Worm (Caenorhabditis elegans) whole organism, L3 larva: ENCODE data around the gene cut-5.
A peak's percentile ranks its signal among the peaks of the same experiment; 100 is the strongest.

Source experiments
- aly-2 ChIP-seq: fragments of 150-350 bp; optimal IDR thresholded peaks from 2 replicates; lab custom pipeline; 2014; ENCODE audit warnings: missing biosample characterization, missing genetic modification characterization
- ceh-16 ChIP-seq: sonication (generic microtip); optimal IDR thresholded peaks from 2 replicates; lab custom pipeline; 2017; ENCODE audit warnings: missing biosample characterization, missing genetic modification characterization
- ceh-9 ChIP-seq: sonication (generic microtip); optimal IDR thresholded peaks from 2 replicates; lab custom pipeline; 2018; ENCODE audit warnings: missing biosample characterization, missing genetic modification characterization
- daf-12 ChIP-seq: fragments of 150-350 bp; optimal IDR thresholded peaks from 2 replicates; lab custom pipeline; 2014; ENCODE audit warnings: missing biosample characterization, missing genetic modification reagents, missing genetic modification characterization
- egl-5 ChIP-seq: fragments of 150-350 bp; optimal IDR thresholded peaks from 2 replicates; lab custom pipeline; 2017; ENCODE audit warnings: missing biosample characterization, missing genetic modification reagents, missing genetic modification characterization, inconsistent platforms
- elt-1 ChIP-seq: fragments of 150-350 bp; optimal IDR thresholded peaks from 2 replicates; lab custom pipeline; 2014; ENCODE audit warnings: missing biosample characterization, missing genetic modification characterization
- elt-2 ChIP-seq: sonication (generic microtip); optimal IDR thresholded peaks from 2 replicates; lab custom pipeline; 2016; ENCODE audit warnings: missing genetic modification reagents, mild to moderate bottlenecking, missing genetic modification characterization, missing compliant biosample characterization
- elt-3 ChIP-seq, 3 experiments: fragments of 150-350 bp in 1 of 3; sonication (generic microtip) in 2 of 3; optimal IDR thresholded peaks; 2 replicates in 2 of 3; 4 replicates in 1 of 3; lab custom pipeline; 2014 to 2017; ENCODE audit warnings: missing biosample characterization in 3 of 3, missing genetic modification characterization in 3 of 3
- eor-1 ChIP-seq, 2 experiments: fragments of 150-350 bp; optimal IDR thresholded peaks; 2 replicates each; lab custom pipeline; 2014 to 2018; ENCODE audit warnings: missing biosample characterization in 2 of 2, missing genetic modification characterization in 2 of 2
- fkh-2 ChIP-seq: fragments of 150-350 bp; optimal IDR thresholded peaks from 2 replicates; lab custom pipeline; 2014; ENCODE audit warnings: missing biosample characterization, missing genetic modification reagents, missing genetic modification characterization
- hmg-11 ChIP-seq: sonication (generic microtip); optimal IDR thresholded peaks from 2 replicates; lab custom pipeline; 2016; ENCODE audit warnings: missing genetic modification characterization, missing compliant biosample characterization
- jun-1 ChIP-seq: fragments of 150-350 bp; optimal IDR thresholded peaks from 2 replicates; lab custom pipeline; 2014; ENCODE audit warnings: missing biosample characterization, missing genetic modification reagents, missing genetic modification characterization
- lin-39 ChIP-seq: fragments of 150-350 bp; optimal IDR thresholded peaks from 2 replicates; lab custom pipeline; 2018; ENCODE audit warnings: missing biosample characterization, missing genetic modification reagents, missing genetic modification characterization
- lsy-12 ChIP-seq: sonication (generic microtip); optimal IDR thresholded peaks from 2 replicates; lab custom pipeline; 2016; ENCODE audit warnings: mild to moderate bottlenecking, missing genetic modification characterization, missing compliant biosample characterization
- mdl-1 ChIP-seq: fragments of 150-350 bp; optimal IDR thresholded peaks from 2 replicates; lab custom pipeline; 2014; ENCODE audit warnings: missing biosample characterization, missing genetic modification characterization
- mml-1 ChIP-seq: fragments of 150-350 bp; sonication (generic microtip); optimal IDR thresholded peaks from 3 replicates; lab custom pipeline; 2014; ENCODE audit warnings: missing biosample characterization, missing genetic modification characterization
- nfya-1 ChIP-seq: sonication (generic microtip); optimal IDR thresholded peaks from 2 replicates; lab custom pipeline; 2017; ENCODE audit warnings: missing genetic modification characterization, mild to moderate bottlenecking, missing compliant biosample characterization, antibody characterized with exemption, moderate library complexity; ENCODE audit not compliant: insufficient read depth
- nhr-11 ChIP-seq: fragments of 150-350 bp; optimal IDR thresholded peaks from 2 replicates; lab custom pipeline; 2014; ENCODE audit warnings: missing biosample characterization, missing genetic modification characterization
- nhr-23 ChIP-seq: fragments of 150-350 bp; optimal IDR thresholded peaks from 2 replicates; lab custom pipeline; 2014; ENCODE audit warnings: missing biosample characterization, missing genetic modification reagents, missing genetic modification characterization
- nhr-237 ChIP-seq: fragments of 150-350 bp; optimal IDR thresholded peaks from 2 replicates; lab custom pipeline; 2014; ENCODE audit warnings: missing biosample characterization, missing genetic modification characterization
- nhr-25 ChIP-seq: sonication (generic microtip); optimal IDR thresholded peaks from 2 replicates; lab custom pipeline; 2017; ENCODE audit warnings: missing biosample characterization, missing genetic modification characterization
- nhr-28 ChIP-seq: fragments of 150-350 bp; optimal IDR thresholded peaks from 2 replicates; lab custom pipeline; 2014; ENCODE audit warnings: missing biosample characterization, missing genetic modification characterization
- nhr-43 ChIP-seq: sonication (generic microtip); optimal IDR thresholded peaks from 2 replicates; lab custom pipeline; 2016; ENCODE audit warnings: mild to moderate bottlenecking, missing genetic modification characterization, missing compliant biosample characterization; ENCODE audit not compliant: poor library complexity, severe bottlenecking
- nhr-67 ChIP-seq: fragments of 150-350 bp; optimal IDR thresholded peaks from 2 replicates; lab custom pipeline; 2014; ENCODE audit warnings: missing biosample characterization, missing genetic modification characterization
- nhr-76 ChIP-seq: fragments of 150-350 bp; sonication (generic microtip); optimal IDR thresholded peaks from 5 replicates; lab custom pipeline; 2014; ENCODE audit warnings: missing biosample characterization, missing genetic modification characterization
- pha-4 ChIP-seq: fragments of 150-350 bp; optimal IDR thresholded peaks from 2 replicates; lab custom pipeline; 2014; ENCODE audit warnings: missing biosample characterization, missing genetic modification reagents, missing genetic modification characterization
- pqm-1 ChIP-seq: fragments of 150-350 bp; optimal IDR thresholded peaks from 2 replicates; lab custom pipeline; 2017; ENCODE audit warnings: missing biosample characterization, missing genetic modification characterization, inconsistent platforms
- sea-2 ChIP-seq: fragments of 150-350 bp; sonication (generic microtip); optimal IDR thresholded peaks from 4 replicates; lab custom pipeline; 2014; ENCODE audit warnings: missing biosample characterization, missing genetic modification reagents, missing genetic modification characterization
- skn-1 ChIP-seq: fragments of 150-350 bp; optimal IDR thresholded peaks from 2 replicates; lab custom pipeline; 2014; ENCODE audit warnings: missing biosample characterization, missing genetic modification characterization
- tbx-2 ChIP-seq: sonication (generic microtip); optimal IDR thresholded peaks from 2 replicates; lab custom pipeline; 2016; ENCODE audit warnings: mild to moderate bottlenecking, missing genetic modification characterization, missing compliant biosample characterization
- unc-62 ChIP-seq: fragments of 150-350 bp; sonication (generic microtip); optimal IDR thresholded peaks from 4 replicates; lab custom pipeline; 2014; ENCODE audit warnings: missing biosample characterization, missing genetic modification reagents, missing genetic modification characterization
- ztf-4 ChIP-seq: fragments of 150-350 bp; optimal IDR thresholded peaks from 2 replicates; lab custom pipeline; 2014; ENCODE audit warnings: missing biosample characterization, missing genetic modification characterization

Gene cut-5

ce11 chrX:10336138-10336537 is 1.9 kb downstream of the cut-5 start, which contains the start of gene idpa-3:
TSS of gene idpa-3 (plus strand) at chrX:10336438.
- TF ChIP-seq eor-1 (tag; optimal IDR thresholded peaks at IDR 0.05; lab: Kevin White, UChicago) (no peak), nhr-67 (no peak), nhr-43 (tag; lab: Kevin White, UChicago) (no peak), skn-1 (tag; lab: Kevin White, UChicago) (no peak), pha-4 (tag; lab: Kevin White, UChicago) (no peak), mml-1 (tag; lab: Kevin White, UChicago) (no peak), jun-1 (no peak), elt-1 (tag; lab: Kevin White, UChicago) (no peak)

ce11 chrX:10333301-10333854 is 4.6 kb downstream of the cut-5 start, which contains the start of gene R07E3.4:
TSS of gene R07E3.4 (minus strand) at chrX:10333351.
- TF ChIP-seq pha-4 (tag; lab: Kevin White, UChicago) (peak; percentile 13), mml-1 (tag; lab: Kevin White, UChicago) (peak; percentile 83), fkh-2 (tag; lab: Kevin White, UChicago) (no peak), elt-2 (peak; percentile 80), nhr-76 (no peak), nhr-11 (tag; lab: Kevin White, UChicago) (peak; percentile 75), lsy-12 (tag; lab: Kevin White, UChicago) (no peak), unc-62 (GFP tag; lab: Kevin White, UChicago) (no peak), pqm-1 (tag; lab: Kevin White, UChicago) (peak; percentile 82), nhr-28 (tag; lab: Kevin White, UChicago) (no peak)

DNA sequence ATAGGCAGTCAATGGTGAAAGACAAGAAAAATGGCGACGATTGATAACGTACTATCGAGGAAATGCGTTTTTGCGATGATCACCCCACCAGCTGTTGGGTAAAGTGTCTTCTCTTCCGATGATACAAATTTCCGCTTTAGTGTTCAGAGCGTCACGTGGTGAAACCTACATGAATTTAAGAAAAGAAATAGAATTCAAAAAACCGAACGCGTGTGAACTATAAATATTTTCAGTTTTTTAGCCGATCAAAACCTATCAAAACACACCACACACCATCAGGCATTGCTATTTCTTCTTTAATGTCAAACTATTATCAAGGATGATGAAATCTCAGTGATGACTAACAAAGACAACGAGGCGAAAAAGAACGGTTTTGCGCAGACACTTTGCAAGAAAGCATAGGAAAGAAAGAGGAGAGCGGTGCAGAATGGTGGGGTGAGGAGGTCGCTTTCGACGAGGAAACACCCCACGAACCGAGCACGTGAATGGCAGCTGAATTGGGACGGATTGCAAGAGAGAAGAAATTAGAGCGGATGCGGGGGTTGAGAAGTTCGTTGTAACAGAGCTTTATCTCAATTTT is 5.9 kb downstream of the cut-5 start:
- TF ChIP-seq elt-2 (peak; percentile 85), sea-2 (GFP tag; lab: Kevin White, UChicago) (no peak), nfya-1 (tag; lab: Kevin White, UChicago) (peak; percentile 35), tbx-2 (tag; lab: Kevin White, UChicago) (no peak), mml-1 (tag; lab: Kevin White, UChicago) (peak; percentile 91), elt-3 (tag; optimal IDR thresholded peaks at IDR 0.05; lab: Kevin White, UChicago) (peak in 1 of 3 experiments; percentile 16), nhr-25 (peak; percentile 42), pqm-1 (tag; lab: Kevin White, UChicago) (peak; percentile 63), mdl-1 (peak; percentile 30), daf-12 (no peak), ceh-16 (tag; lab: Kevin White, UChicago) (no peak), pha-4 (tag; lab: Kevin White, UChicago) (peak; percentile 44), nhr-43 (tag; lab: Kevin White, UChicago) (peak; percentile 31), jun-1 (peak; percentile 14), lin-39 (tag; lab: Kevin White, UChicago) (peak; percentile 42), nhr-23 (peak; percentile 70), aly-2 (tag; lab: Kevin White, UChicago) (no peak)
- TF ChIP-seq, all 47 proteins: peak for 12

DNA sequence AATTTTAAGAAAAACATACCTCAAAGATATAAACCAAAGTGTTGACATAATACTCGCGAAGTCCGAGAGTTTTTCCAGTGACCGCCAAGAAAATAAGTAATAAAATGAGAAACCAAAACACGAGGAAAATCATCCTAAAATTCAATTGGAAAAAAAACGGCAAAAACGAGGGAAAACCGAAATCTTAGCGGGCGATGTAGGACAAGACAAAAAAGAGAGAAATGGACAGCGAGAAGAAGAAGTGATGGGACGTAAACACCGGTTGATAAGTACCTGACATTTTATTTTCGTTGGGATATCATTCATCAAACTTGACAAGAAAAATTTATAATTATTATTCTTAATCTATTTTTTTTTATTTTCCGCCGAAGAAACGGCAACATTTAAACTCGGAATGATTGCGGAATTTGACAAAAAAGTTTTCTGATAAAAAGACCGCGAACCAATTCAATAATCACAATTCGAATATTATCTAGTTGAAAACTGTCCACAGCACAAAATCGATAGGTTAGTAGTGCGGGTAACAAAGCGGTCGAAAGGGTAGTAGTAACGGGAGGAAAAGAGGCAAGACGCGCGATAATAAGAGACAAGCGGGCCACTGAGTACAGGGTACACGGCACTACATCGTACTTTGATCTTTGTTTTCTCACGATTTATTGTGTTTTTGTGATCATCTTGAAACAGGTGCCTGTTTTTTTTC is 10.5 kb downstream of the cut-5 start, which contains the start of gene acl-5:
acl-5 (minus strand) TSS at position 134 of the 700 bp plus-strand sequence.
- no peak for TF ChIP-seq nhr-237 (tag; lab: Kevin White, UChicago)
- TF ChIP-seq pqm-1 (tag; lab: Kevin White, UChicago) = peak; percentile 19
- TF ChIP-seq elt-2 = peak; percentile 75

- no peak for TF ChIP-seq nhr-237 (tag; lab: Kevin White, UChicago)
- no peak for TF ChIP-seq nhr-11 (tag; lab: Kevin White, UChicago)
Measured at ce11 chrX:10321401-10321800, 16.6 kb downstream of the cut-5 start.

DNA sequence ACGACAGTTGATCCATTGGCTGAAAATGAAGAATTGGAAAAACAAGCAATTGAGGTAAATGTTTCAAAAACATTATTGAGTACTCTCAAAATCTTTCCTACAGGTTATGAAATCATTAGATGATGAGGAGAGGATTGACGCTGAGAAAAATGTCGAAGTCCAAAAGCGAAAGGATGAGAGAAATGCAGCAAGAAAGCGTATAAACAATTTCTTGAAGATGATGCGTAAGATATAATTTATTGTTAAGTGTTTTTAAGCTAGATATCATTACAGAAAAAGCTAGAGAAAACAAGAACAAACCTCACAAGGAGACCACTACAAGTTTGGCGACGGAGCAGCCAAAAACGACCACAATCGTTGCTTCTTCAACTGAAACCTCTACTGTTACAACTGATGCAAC is 18.3 kb downstream of the cut-5 start:
- TF ChIP-seq nfya-1 (tag; lab: Kevin White, UChicago) (no peak), pha-4 (tag; lab: Kevin White, UChicago) (no peak), nhr-23 (no peak), daf-12 (no peak), hmg-11 (tag; lab: Kevin White, UChicago) (no peak), eor-1 (tag; optimal IDR thresholded peaks at IDR 0.05; lab: Kevin White, UChicago) (no peak), tbx-2 (tag; lab: Kevin White, UChicago) (no peak), nhr-25 (no peak), ceh-9 (tag; lab: Kevin White, UChicago) (no peak), egl-5 (tag; lab: Kevin White, UChicago) (no peak), nhr-237 (tag; lab: Kevin White, UChicago) (no peak), skn-1 (tag; lab: Kevin White, UChicago) (no peak), ztf-4 (no peak), jun-1 (no peak), nhr-67 (no peak)
